Fruit fly (Drosophila melanogaster): ENCODE data around the gene Snoo.

The Snoo gene

DNA sequence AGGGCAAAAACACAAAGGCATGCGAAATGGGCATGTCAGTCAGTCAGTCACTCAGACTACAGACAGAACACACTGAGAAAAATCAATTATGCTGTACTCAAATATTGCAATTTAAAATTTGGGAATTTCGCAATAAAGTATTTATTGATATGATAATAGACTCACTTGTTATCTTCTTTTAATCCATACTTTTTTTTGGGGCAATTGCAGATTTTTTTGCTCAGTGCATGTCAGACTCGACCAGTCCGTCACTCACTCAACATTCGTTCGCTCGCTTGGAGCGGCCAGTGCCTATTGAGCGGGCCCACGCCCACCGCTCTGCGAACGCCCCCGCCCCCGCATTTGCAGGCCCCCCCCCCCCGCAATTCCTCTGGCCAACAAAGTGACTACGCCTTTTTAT lies 67.6 kb downstream of the Snoo start (continued):
- TF ChIP-seq lilli (GFP tag; optimal IDR thresholded peaks at IDR 0.05) (peak; percentile 53), pan (optimal IDR thresholded peaks at IDR 0.05) (no peak), pan (GFP tag; optimal IDR thresholded peaks at IDR 0.05 in 1 of 2, IDR thresholded peaks at IDR 0.05 in 1 of 2) (peak in 1 of 2 experiments; percentile 80), HmgD (GFP tag; optimal IDR thresholded peaks at IDR 0.05) (no peak), esg (GFP tag; conservative IDR thresholded peaks at IDR 0.05) (peak; percentile 85), ara (GFP tag; IDR thresholded peaks at IDR 0.05) (peak; percentile 52; the same call in 1 of the 2 replicates), D19A (tag; optimal IDR thresholded peaks at IDR 0.05) (no peak), CG10565 (GFP tag; optimal IDR thresholded peaks at IDR 0.05) (no peak), CG2199 (GFP tag; IDR thresholded peaks at IDR 0.05) (no peak), Fer3 (tag; optimal IDR thresholded peaks at IDR 0.05) (no peak), sima (GFP tag; optimal IDR thresholded peaks at IDR 0.05) (no peak), wor (GFP tag; IDR thresholded peaks at IDR 0.05) (peak; percentile 77), CG17361 (GFP tag; IDR thresholded peaks at IDR 0.05) (no peak), CG14710 (tag; optimal IDR thresholded peaks at IDR 0.05) (no peak), peb (GFP tag; IDR thresholded peaks at IDR 0.05) (peak; percentile 50; the same call in 1 of the 2 replicates), CG18599 (GFP tag; optimal IDR thresholded peaks at IDR 0.05) (peak; percentile 61), rib (GFP tag; IDR thresholded peaks at IDR 0.05) (no peak), sd (tag; optimal IDR thresholded peaks at IDR 0.05) (peak; percentile 19), Scr (GFP tag; IDR thresholded peaks at IDR 0.05; ENCODE audit: partially characterized antibody) (no peak), D (optimal IDR thresholded peaks at IDR 0.05) (no peak), D (GFP tag; optimal IDR thresholded peaks at IDR 0.05) (peak; percentile 44), corto (GFP tag; optimal IDR thresholded peaks at IDR 0.05) (no peak), tio (GFP tag; optimal IDR thresholded peaks at IDR 0.05) (peak; percentile 65), CG32772 (GFP tag; IDR thresholded peaks at IDR 0.05) (peak; percentile 21; the same call in 1 of the 2 replicates), CG17328 (GFP tag; IDR thresholded peaks at IDR 0.05) (peak; percentile 80), hkb (optimal IDR thresholded peaks at IDR 0.05) (no peak), hkb (GFP tag; IDR thresholded peaks at IDR 0.05) (peak; percentile 83), CrebB (tag; optimal IDR thresholded peaks at IDR 0.05) (peak; percentile 17), CG2678 (tag; optimal IDR thresholded peaks at IDR 0.05) (peak; percentile 42), slou (GFP tag; optimal IDR thresholded peaks at IDR 0.05) (no peak), dimm (GFP tag; IDR thresholded peaks at IDR 0.05) (peak; percentile 46), Doc3 (GFP tag; IDR thresholded peaks at IDR 0.05; ENCODE audit: partially characterized antibody) (no peak), bab2 (GFP tag; optimal IDR thresholded peaks at IDR 0.05) (no peak), CG15269 (tag; optimal IDR thresholded peaks at IDR 0.05) (peak; percentile 81), CG3407 (GFP tag; optimal IDR thresholded peaks at IDR 0.05) (peak; percentile 53), CG34422 (GFP tag; IDR thresholded peaks at IDR 0.05) (peak; percentile 79; the same call in 2 of the 3 replicates), seq (GFP tag; IDR thresholded peaks at IDR 0.05) (peak; percentile 86), CG6689 (GFP tag; IDR thresholded peaks at IDR 0.05) (peak; percentile 61; the same call in 1 of the 2 replicates), hbn (GFP tag; IDR thresholded peaks at IDR 0.05; ENCODE audit: partially characterized antibody) (no peak), trh (GFP tag; optimal IDR thresholded peaks at IDR 0.05) (no peak), CG4404 (GFP tag; IDR thresholded peaks at IDR 0.05) (peak; percentile 35; the same call in 1 of the 2 replicates), CG11398 (GFP tag; optimal IDR thresholded peaks at IDR 0.05) (peak; percentile 12), Hsf (GFP tag; optimal IDR thresholded peaks at IDR 0.05) (peak; percentile 71), chinmo (GFP tag; IDR thresholded peaks at IDR 0.05; ENCODE audit: partially characterized antibody) (no peak), pzg (GFP tag; optimal IDR thresholded peaks at IDR 0.05) (no peak), CG30020 (tag; optimal IDR thresholded peaks at IDR 0.05) (no peak), CG16863 (GFP tag; optimal IDR thresholded peaks at IDR 0.05) (peak; percentile 59), unpg (GFP tag; optimal IDR thresholded peaks at IDR 0.05) (peak; percentile 84), CG11247 (GFP tag; IDR thresholded peaks at IDR 0.05) (peak; percentile 47; the same call in 1 of the 2 replicates), jigr1 (GFP tag; IDR thresholded peaks at IDR 0.05) (no peak), sna (GFP tag; IDR thresholded peaks at IDR 0.05; ENCODE audit: partially characterized antibody) (no peak), CG2712 (tag; optimal IDR thresholded peaks at IDR 0.05) (no peak)

Data from whole organism, embryonic.